Worm (Caenorhabditis elegans) whole organism, L4/young adult: ENCODE measurements around the gene acl-2.

ENCODE experiments used
- W03F9.2 ChIP-seq: fragments of 150-350 bp; optimal IDR thresholded peaks from 2 replicates; lab custom pipeline; 2014; ENCODE audit warnings: missing biosample characterization, missing genetic modification characterization
- dao-5 ChIP-seq: sonication (generic microtip); optimal IDR thresholded peaks from 2 replicates; lab custom pipeline; 2016; ENCODE audit warnings: missing genotype, missing genetic modification characterization, moderate library complexity, missing compliant biosample characterization
- him-1 ChIP-seq: sonication (generic microtip); optimal IDR thresholded peaks from 2 replicates; lab custom pipeline; 2016; ENCODE audit warnings: missing genotype, missing genetic modification reagents, missing genetic modification characterization, missing compliant biosample characterization

ce11 chrV:10011623-10012022 lies 19.3 kb downstream of the acl-2 start, which contains the start of gene lea-1:
- TF ChIP-seq W03F9.2 (tag; lab: Kevin White, UChicago) (no peak), him-1 (no peak), dao-5 (no peak)
